Fruit fly (Drosophila melanogaster) Kc167 (cell line): ENCODE results near the gene larp.

Source experiments
- Myc ChIP-seq: fragments of >200 bp; optimal IDR thresholded peaks from 2 replicates; lab custom pipeline; 2017; ENCODE audit warnings: missing external identifiers
- Sin3A ChIP-seq: fragments of >200 bp; optimal IDR thresholded peaks from 2 replicates; lab custom pipeline; 2018; ENCODE audit warnings: missing external identifiers
- h ChIP-seq: fragments of >200 bp; optimal IDR thresholded peaks from 3 replicates; lab custom pipeline; 2018; ENCODE audit warnings: missing external identifiers
- insv ChIP-seq: fragments of >200 bp; optimal IDR thresholded peaks from 3 replicates; lab custom pipeline; 2018; ENCODE audit warnings: missing external identifiers
- psq ChIP-seq: fragments of >200 bp; optimal IDR thresholded peaks from 2 replicates; lab custom pipeline; 2017; ENCODE audit warnings: missing external identifiers
- ttk ChIP-seq: sonication (Bioruptor generic); optimal IDR thresholded peaks from 2 replicates; lab custom pipeline; 2017; ENCODE audit warnings: missing external identifiers

larp gene

DNA sequence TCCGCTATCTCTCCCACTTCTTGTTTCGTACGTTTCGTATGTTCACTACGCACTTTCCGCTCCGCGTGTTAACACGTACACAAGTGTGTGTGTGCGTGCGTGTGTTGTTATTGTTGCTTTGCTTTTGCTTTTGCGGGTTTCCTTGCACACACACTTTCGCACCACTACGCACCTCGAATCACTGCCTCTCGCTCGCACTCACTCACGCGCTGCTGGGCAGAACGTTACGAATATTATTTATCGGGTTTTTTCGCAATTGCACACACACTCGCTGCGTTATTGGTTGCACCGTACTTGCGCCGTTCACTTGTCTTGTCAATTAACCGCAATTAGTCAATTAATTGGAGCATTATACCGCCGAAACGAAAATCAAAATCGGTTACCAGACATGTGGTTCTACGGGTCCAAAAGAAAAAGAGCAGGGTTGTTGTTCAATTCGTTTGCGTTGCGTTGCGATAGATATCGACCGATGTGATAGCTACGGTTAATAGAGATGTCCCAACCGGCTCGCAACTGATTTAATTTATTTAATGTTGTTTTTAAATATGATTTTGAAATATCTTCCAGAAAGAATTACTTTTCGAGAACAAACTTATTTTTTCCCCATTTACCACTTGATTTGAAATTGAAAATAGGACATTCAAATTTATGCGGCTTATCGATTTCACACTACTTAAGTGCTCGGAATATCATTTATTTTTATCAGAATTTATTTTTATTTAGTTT is at the start of gene larp:
Gene larp (minus strand): TSS at position 395 of the 726 bp plus-strand sequence.
- TF ChIP-seq Myc (lab: Kevin White, UChicago) (no peak), insv (lab: Kevin White, UChicago) (no peak), h (lab: Kevin White, UChicago) (no peak), psq (lab: Kevin White, UChicago) (no peak), Sin3A (lab: Kevin White, UChicago) (no peak), ttk (lab: Kevin White, UChicago) (no peak)

dm6 chr3R:28377648-28378047 is 41.4 kb upstream of the larp start:
- TF ChIP-seq psq (lab: Kevin White, UChicago) (no peak), ttk (lab: Kevin White, UChicago) (no peak), Sin3A (lab: Kevin White, UChicago) (no peak), insv (lab: Kevin White, UChicago) (no peak), h (lab: Kevin White, UChicago) (no peak), Myc (lab: Kevin White, UChicago) (no peak)

DNA sequence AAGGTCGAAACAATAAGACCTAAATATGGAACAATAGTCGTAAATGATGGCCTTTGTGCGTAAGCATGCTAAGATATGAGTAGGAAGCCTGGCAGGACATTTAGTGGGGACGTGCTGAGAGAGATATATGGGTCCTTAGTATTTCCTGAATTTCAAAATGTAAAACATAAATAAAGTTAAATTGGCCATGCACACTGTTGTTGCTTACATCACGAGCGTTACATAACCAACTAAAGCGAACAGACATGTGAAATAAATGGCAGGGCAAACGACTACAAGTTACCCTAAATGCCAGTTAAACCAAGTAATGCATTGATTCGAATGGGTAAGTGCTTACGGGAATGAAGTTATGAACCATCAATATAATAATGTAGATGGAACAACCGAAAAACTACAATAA is 39.5 kb upstream of the larp start:
- TF ChIP-seq psq (lab: Kevin White, UChicago) (no peak), insv (lab: Kevin White, UChicago) (no peak), Sin3A (lab: Kevin White, UChicago) (no peak), Myc (lab: Kevin White, UChicago) (no peak), h (lab: Kevin White, UChicago) (no peak), ttk (lab: Kevin White, UChicago) (no peak)

DNA sequence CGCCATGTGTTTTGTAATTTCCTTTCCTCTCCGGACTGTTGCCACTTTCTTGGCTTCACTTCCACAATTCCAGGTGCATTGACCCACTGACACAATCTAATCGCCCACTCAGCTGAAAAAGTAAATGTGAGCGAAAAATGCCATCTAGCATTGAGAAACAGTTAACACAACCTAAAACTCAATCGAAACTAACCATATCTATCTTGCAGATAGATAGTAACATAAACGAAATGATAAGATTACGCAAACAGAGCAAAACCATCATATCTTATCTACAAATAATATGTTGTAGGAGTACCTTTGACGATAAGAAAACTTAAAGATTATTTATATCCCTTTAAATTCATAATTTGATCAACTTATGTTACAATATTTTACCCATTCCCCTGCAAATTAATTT is 23.4 kb upstream of the larp start:
- TF ChIP-seq ttk (lab: Kevin White, UChicago) (no peak), Myc (lab: Kevin White, UChicago) (no peak), insv (lab: Kevin White, UChicago) (no peak), h (lab: Kevin White, UChicago) (no peak), Sin3A (lab: Kevin White, UChicago) (no peak), psq (lab: Kevin White, UChicago) (no peak)

dm6 chr3R:28351942-28352341 is 15.7 kb upstream of the larp start, which contains the start of gene Or98b:
Or98b (plus strand) TSS chr3R:28352242.
- TF ChIP-seq h (lab: Kevin White, UChicago), result no peak
- TF ChIP-seq Myc (lab: Kevin White, UChicago), result no peak
- no peak for TF ChIP-seq Sin3A (lab: Kevin White, UChicago)
- no peak for TF ChIP-seq ttk (lab: Kevin White, UChicago)
- no peak for TF ChIP-seq insv (lab: Kevin White, UChicago)
- no peak for TF ChIP-seq psq (lab: Kevin White, UChicago)

DNA sequence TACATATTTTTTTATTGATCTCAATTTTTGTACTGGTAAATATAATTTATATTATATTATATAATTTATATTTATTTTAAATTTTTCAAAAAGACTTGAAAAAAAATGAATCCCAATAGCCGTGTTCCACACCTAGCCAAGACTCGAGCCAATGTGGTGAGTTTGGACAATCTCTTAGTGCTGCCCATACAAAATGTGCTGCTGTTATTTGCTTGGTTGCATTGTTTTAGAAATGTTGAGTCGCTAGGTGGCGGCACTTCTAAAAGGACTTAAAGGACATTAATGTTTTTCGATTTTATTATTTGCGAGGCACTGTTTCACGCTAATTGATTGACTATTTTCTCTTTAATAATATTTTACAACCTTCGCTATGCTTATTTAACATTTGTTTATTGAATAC is 9.0 kb upstream of the larp start:
- no peak for TF ChIP-seq insv (lab: Kevin White, UChicago)
- no peak for TF ChIP-seq psq (lab: Kevin White, UChicago)
- TF ChIP-seq h (lab: Kevin White, UChicago), result no peak
- no peak for TF ChIP-seq ttk (lab: Kevin White, UChicago)
- no peak for TF ChIP-seq Sin3A (lab: Kevin White, UChicago)

DNA sequence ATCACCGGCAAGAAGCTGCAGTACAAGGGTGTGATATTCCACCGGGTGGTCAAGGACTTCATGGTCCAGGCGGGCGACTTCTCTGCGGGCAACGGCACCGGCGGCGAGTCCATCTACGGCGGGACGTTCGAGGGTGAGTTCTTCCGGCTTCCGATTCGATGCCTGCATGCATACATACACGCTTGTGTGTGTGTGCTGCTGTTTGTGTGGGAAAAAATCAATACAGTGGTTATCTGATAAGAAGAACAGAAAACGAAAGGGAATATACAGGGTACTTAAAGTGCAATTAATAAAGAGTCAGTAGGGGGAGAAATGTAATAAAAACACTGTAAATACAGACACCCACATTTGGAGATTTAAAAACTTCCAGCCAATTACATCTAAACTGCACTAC is 4.4 kb upstream of the larp start:
- TF ChIP-seq psq (lab: Kevin White, UChicago) (no peak), ttk (lab: Kevin White, UChicago) (no peak), insv (lab: Kevin White, UChicago) (no peak), Myc (lab: Kevin White, UChicago) (no peak), h (lab: Kevin White, UChicago) (no peak), Sin3A (lab: Kevin White, UChicago) (no peak)

DNA sequence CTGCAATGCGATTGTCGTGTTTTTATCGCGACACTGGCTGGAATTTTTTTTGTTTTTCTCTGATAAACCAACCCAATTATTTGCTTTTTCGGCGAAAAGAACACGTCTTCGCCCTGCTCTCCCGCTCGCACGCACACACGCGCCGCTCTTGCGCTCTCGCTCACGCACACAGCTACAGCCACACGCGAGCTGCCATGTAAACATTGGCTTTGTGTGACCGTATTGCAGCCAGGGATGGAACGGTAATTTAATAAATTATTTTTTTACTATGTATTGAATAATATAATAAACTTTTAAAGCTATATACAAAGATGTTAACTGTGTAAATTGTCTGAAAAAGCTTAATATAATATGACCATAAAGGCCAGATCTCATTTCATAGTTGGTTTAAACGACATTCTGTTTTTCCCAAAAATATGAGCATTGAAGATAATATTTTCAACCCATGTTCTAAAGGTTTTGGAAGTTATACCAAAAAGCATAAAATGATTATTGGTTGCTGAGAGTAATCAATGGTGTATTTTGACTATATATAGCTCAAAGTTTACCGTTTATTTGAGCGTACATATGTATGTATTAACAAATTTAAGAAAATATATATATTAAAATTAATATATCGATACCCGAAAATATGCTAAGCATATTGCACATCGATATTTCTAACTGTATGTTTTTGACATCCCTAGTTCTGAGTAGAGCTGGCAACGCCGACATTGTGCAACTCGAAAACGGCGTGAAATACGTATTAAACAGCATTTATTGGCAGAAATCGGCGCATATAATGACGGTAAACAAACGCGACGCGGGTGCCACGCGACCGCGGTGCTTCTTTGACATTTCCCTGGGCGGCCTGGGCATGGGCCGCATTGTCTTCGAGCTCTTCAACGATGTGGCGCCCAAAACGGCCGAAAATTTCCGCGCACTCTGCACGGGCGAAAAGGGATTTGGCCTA is 3.7 kb upstream of the larp start, which contains the start of the genes Gfat2 and Moca-cyp:
Gene Gfat2 (minus strand): TSS at position 112 of the 952 bp plus-strand sequence.
Gene Moca-cyp (plus strand): TSS at position 681 of the 952 bp plus-strand sequence.
- TF ChIP-seq Myc (lab: Kevin White, UChicago) (no peak), insv (lab: Kevin White, UChicago) (no peak), h (lab: Kevin White, UChicago) (no peak), ttk (lab: Kevin White, UChicago) (no peak), Sin3A (lab: Kevin White, UChicago) (no peak), psq (lab: Kevin White, UChicago) (no peak)

DNA sequence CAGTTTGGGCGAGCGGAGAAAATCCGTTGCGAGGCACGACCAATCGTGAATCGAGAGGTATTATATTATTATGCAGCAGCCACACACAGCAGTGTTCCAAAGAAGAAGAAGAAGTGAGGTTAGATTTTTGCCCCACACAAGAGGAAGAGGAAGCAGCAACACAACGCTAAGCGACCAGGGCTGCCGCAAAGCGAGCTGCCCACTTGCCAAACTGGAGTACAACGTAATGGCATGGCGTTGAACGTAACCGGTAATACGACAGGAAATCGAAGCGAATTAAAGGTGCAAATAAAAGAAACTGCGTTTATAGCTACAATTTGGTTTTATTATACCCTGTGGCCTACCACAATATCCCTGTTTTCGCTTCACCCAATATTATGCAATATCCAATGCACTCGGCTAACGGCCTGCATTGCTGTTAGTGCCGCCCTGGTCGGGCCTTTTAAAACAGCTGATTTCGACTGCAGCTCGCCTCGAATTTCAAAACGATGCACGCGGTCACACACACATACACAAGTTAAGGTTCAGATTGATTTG is 710 bp downstream of the larp start:
- no peak for TF ChIP-seq h (lab: Kevin White, UChicago)
- TF ChIP-seq ttk (lab: Kevin White, UChicago), result no peak
- no peak for TF ChIP-seq insv (lab: Kevin White, UChicago)
- no peak for TF ChIP-seq Myc (lab: Kevin White, UChicago)
- no peak for TF ChIP-seq Sin3A (lab: Kevin White, UChicago)
- no peak for TF ChIP-seq psq (lab: Kevin White, UChicago)

DNA sequence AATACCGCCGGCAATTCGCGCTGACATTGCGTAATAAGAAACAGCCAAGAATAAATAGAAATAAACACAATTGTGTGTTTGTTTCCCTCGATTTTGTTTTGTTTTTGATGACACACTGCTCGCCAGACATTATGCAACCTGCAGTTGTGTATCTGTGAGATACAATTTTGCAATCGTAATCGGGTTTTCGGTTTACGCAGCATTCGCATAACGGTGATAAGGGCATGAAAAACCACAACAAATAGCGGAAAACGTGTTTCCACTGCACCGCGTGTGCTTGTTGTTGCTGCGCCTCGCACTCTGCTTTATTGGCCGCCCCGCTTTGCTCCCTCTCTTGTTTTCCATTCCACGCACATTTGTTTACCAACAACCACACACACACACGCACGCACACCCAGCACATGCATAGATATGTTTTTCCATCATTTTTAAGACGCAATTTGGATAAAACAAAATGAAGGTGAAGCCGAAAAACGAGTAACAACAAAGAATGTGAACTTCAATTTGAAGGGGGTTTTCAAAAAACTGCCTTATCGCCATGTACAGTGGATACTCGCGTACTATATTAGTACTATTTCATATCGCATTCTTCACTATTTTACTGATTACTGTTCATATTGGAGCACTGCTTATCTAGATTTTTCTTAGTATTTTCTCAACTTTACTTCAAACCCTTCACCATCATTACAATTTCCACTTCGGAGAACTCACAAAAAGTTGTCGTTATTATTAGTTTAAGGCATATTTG is 3.4 kb downstream of the larp start:
- TF ChIP-seq Myc (lab: Kevin White, UChicago) (no peak), h (lab: Kevin White, UChicago) (no peak), insv (lab: Kevin White, UChicago) (no peak), psq (lab: Kevin White, UChicago) (peak; percentile 66)
